Worm (Caenorhabditis elegans) whole organism, mixed stage, embryonic: Measurements from ENCODE around the gene tat-4.

Experiments used
- nhr-28 ChIP-seq: fragments of 150-350 bp; optimal IDR thresholded peaks from 2 replicates; lab custom pipeline; 2014; ENCODE audit warnings: missing biosample characterization, missing genetic modification characterization
- unc-62 ChIP-seq: fragments of 150-350 bp; optimal IDR thresholded peaks from 2 replicates; lab custom pipeline; 2014; ENCODE audit warnings: missing biosample characterization, missing genetic modification reagents, missing genetic modification characterization

DNA sequence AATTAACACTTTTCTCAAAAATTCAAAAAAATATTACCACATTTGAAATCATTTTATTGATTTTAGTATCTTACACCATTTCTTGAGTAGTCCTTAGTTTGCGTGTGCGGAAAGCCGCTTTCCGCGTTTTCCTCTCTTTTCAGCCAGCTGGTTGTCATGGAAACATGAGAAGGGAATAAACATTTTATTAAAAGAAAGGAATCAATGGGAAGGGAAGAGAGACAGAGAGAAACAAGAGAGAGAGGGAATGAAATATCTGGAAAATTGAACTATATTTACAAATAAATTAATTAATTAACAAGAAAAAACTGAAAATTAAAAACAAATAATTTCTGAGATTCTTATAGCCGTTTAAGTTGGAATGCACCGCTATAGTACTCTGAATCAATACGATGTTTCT, 24.7 kb downstream of the tat-4 start, which contains the start of gene mks-2:
- no peak for TF ChIP-seq nhr-28 (tag; lab: Kevin White, UChicago)
- TF ChIP-seq unc-62 (GFP tag; lab: Kevin White, UChicago) = no peak
